Fruit fly (Drosophila melanogaster) whole organism, embryonic: ENCODE results near the gene CG32695.

ENCODE experiments used
- CG11695 ChIP-seq: fragments of 200-800 bp; sonication (Bioruptor generic); IDR thresholded peaks from 3 replicates; pipeline ENCODE4 v1.3.6; 2022; ENCODE audit warnings: missing biosample characterization, missing genetic modification characterization
- CG43689 ChIP-seq: fragments of 200-800 bp; sonication (Bioruptor generic); IDR thresholded peaks from 2 replicates; pipeline ENCODE4 v1.3.6; 2022; ENCODE audit warnings: missing biosample characterization, missing genetic modification characterization
- CG8089 ChIP-seq: fragments of 200-800 bp; sonication (Bioruptor generic); optimal IDR thresholded peaks from 3 replicates; lab custom pipeline; 2016; ENCODE audit warnings: missing biosample characterization, missing genetic modification characterization
- Mes4 ChIP-seq: fragments of 200-800 bp; sonication (Bioruptor generic); optimal IDR thresholded peaks from 2 replicates; lab custom pipeline; 2016; ENCODE audit warnings: missing biosample characterization, missing genetic modification characterization
- corto ChIP-seq: fragments of 200-800 bp; sonication (Bioruptor generic); optimal IDR thresholded peaks from 2 replicates; lab custom pipeline; 2016; ENCODE audit warnings: missing biosample characterization, mild to moderate bottlenecking, missing genetic modification characterization, moderate library complexity
- pros ChIP-seq: fragments of 200-800 bp; sonication (Bioruptor generic); optimal IDR thresholded peaks from 3 replicates; lab custom pipeline; 2019; ENCODE audit warnings: missing biosample characterization, mild to moderate bottlenecking, missing genetic modification characterization, moderate library complexity

- no peak for TF ChIP-seq pros (GFP tag; lab: Kevin White, UChicago)
- TF ChIP-seq Mes4 (GFP tag; lab: Kevin White, UChicago) = no peak
- TF ChIP-seq CG8089 (GFP tag; lab: Kevin White, UChicago) = no peak
- no peak for TF ChIP-seq CG43689 (GFP tag; lab: Robert Waterston, UW)
- no peak for TF ChIP-seq corto (GFP tag; lab: Kevin White, UChicago)
- TF ChIP-seq CG11695 (GFP tag; lab: Robert Waterston, UW) = no peak
Measured at dm6 chrX:9897599-9897998, 23.7 kb upstream of the CG32695 start.
